Worm (Caenorhabditis elegans) whole organism, L3 larva: ENCODE data around the gene K07H8.9.

Experiments used
- nhr-76 ChIP-seq: fragments of 150-350 bp; sonication (generic microtip); optimal IDR thresholded peaks from 5 replicates; lab custom pipeline; 2014; ENCODE audit warnings: missing biosample characterization, missing genetic modification characterization
- zag-1 ChIP-seq: fragments of 150-350 bp; optimal IDR thresholded peaks from 2 replicates; lab custom pipeline; 2014; ENCODE audit warnings: missing biosample characterization, missing genetic modification characterization

- TF ChIP-seq nhr-76 (tag; lab: Kevin White, UChicago) (no peak), zag-1 (tag; lab: Kevin White, UChicago) (no peak)
Observed at ce11 chrIV:8333554-8333953, 47.3 kb upstream of the K07H8.9 start.
